Fruit fly (Drosophila melanogaster) whole organism, embryonic: Measurements from ENCODE around the gene Tom70.

Experiments used
- Ada2b ChIP-seq: fragments of 200-800 bp; sonication (Bioruptor generic); IDR thresholded peaks from 2 replicates; pipeline ENCODE4 v1.3.6; 2022; ENCODE audit warnings: missing biosample characterization, missing genetic modification characterization
- Antp ChIP-seq: fragments of 200-800 bp; sonication (Bioruptor generic); optimal IDR thresholded peaks from 3 replicates; lab custom pipeline; 2016; ENCODE audit warnings: missing biosample characterization, missing genetic modification characterization
- BEAF-32 ChIP-seq: fragments of 200-800 bp; sonication (Bioruptor generic); optimal IDR thresholded peaks from 3 replicates; lab custom pipeline; 2017; ENCODE audit warnings: missing biosample characterization, missing genetic modification characterization, mild to moderate bottlenecking, moderate library complexity, missing genetic modification reagents
- CG11504 ChIP-seq: fragments of 200-800 bp; sonication (Bioruptor generic); optimal IDR thresholded peaks from 3 replicates; lab custom pipeline; 2019; ENCODE audit warnings: missing biosample characterization, mild to moderate bottlenecking, missing genetic modification characterization, moderate library complexity
- CG12219 ChIP-seq: fragments of 200-800 bp; sonication (Bioruptor generic); optimal IDR thresholded peaks from 3 replicates; lab custom pipeline; 2018; ENCODE audit warnings: missing biosample characterization, mild to moderate bottlenecking, missing genetic modification characterization
- CG12391 ChIP-seq: fragments of 200-800 bp; sonication (Bioruptor generic); optimal IDR thresholded peaks from 3 replicates; lab custom pipeline; 2018; ENCODE audit warnings: missing biosample characterization, mild to moderate bottlenecking, missing genetic modification characterization, moderate library complexity
- CG12744 ChIP-seq: fragments of 200-800 bp; sonication (Bioruptor generic); optimal IDR thresholded peaks from 2 replicates; lab custom pipeline; 2016; ENCODE audit warnings: missing biosample characterization, missing genetic modification characterization
- CG15011 ChIP-seq: fragments of 200-800 bp; sonication (Bioruptor generic); optimal IDR thresholded peaks from 3 replicates; lab custom pipeline; 2018; ENCODE audit warnings: missing biosample characterization, mild to moderate bottlenecking, missing genetic modification characterization
- CG16863 ChIP-seq: fragments of 200-800 bp; sonication (Bioruptor generic); optimal IDR thresholded peaks from 3 replicates; lab custom pipeline; 2016; ENCODE audit warnings: missing biosample characterization, missing genetic modification characterization
- CG17359 ChIP-seq: fragments of 200-800 bp; sonication (Bioruptor generic); optimal IDR thresholded peaks from 3 replicates; lab custom pipeline; 2018; ENCODE audit warnings: missing biosample characterization, mild to moderate bottlenecking, missing genetic modification characterization, moderate library complexity
- CG17802 ChIP-seq: fragments of 200-800 bp; sonication (Bioruptor generic); optimal IDR thresholded peaks from 2 replicates; lab custom pipeline; 2018; ENCODE audit warnings: missing biosample characterization, mild to moderate bottlenecking, missing genetic modification characterization, moderate library complexity
- CG18599 ChIP-seq: fragments of 200-800 bp; sonication (Bioruptor generic); optimal IDR thresholded peaks from 3 replicates; lab custom pipeline; 2017; ENCODE audit warnings: missing biosample characterization, missing genetic modification characterization, mild to moderate bottlenecking, moderate library complexity, missing genetic modification reagents
- CG18764 ChIP-seq: fragments of 200-800 bp; sonication (Bioruptor generic); optimal IDR thresholded peaks from 3 replicates; lab custom pipeline; 2016; ENCODE audit warnings: missing biosample characterization, missing genetic modification characterization
- CG2678 ChIP-seq: fragments of 200-800 bp; sonication (Bioruptor generic); optimal IDR thresholded peaks from 3 replicates; lab custom pipeline; 2019; ENCODE audit warnings: missing biosample characterization, mild to moderate bottlenecking, missing genetic modification characterization, moderate library complexity
- CG3726 ChIP-seq: fragments of 200-800 bp; sonication (Bioruptor generic); IDR thresholded peaks from 3 replicates; pipeline ENCODE4, ENCODE4 v1.3.6; 2022; ENCODE audit warnings: missing biosample characterization, missing genetic modification characterization
- CG6683 ChIP-seq: fragments of 200-800 bp; sonication (Bioruptor generic); optimal IDR thresholded peaks from 2 replicates; lab custom pipeline; 2017; ENCODE audit warnings: missing biosample characterization, mild to moderate bottlenecking, missing genetic modification characterization, missing genetic modification reagents
- CG7928 ChIP-seq: fragments of 200-800 bp; sonication (Bioruptor generic); optimal IDR thresholded peaks from 2 replicates; lab custom pipeline; 2017; ENCODE audit warnings: missing biosample characterization, mild to moderate bottlenecking, missing genetic modification characterization
- CG8924 ChIP-seq: fragments of 200-800 bp; optimal IDR thresholded peaks from 3 replicates; lab custom pipeline; 2019; ENCODE audit warnings: missing biosample characterization, mild to moderate bottlenecking, missing genetic modification characterization, moderate library complexity
- CG9932 ChIP-seq: fragments of 200-800 bp; sonication (Bioruptor generic); IDR thresholded peaks from 2 replicates; pipeline ENCODE4 v1.3.6; 2022; ENCODE audit warnings: missing biosample characterization, missing genetic modification characterization
- CrebB ChIP-seq: fragments of 200-800 bp; sonication (Bioruptor generic); optimal IDR thresholded peaks from 3 replicates; lab custom pipeline; 2018; ENCODE audit warnings: missing biosample characterization, mild to moderate bottlenecking, missing genetic modification characterization
- Deaf1 ChIP-seq: fragments of 200-800 bp; optimal IDR thresholded peaks from 3 replicates; lab custom pipeline; 2019; ENCODE audit warnings: missing biosample characterization, mild to moderate bottlenecking, missing genetic modification characterization, moderate library complexity
- Dp ChIP-seq: fragments of 200-800 bp; sonication (Bioruptor generic); optimal IDR thresholded peaks from 2 replicates; lab custom pipeline; 2018; ENCODE audit warnings: missing biosample characterization, mild to moderate bottlenecking, missing genetic modification characterization, moderate library complexity
- ERR ChIP-seq: fragments of 200-800 bp; sonication (Bioruptor generic); optimal IDR thresholded peaks from 2 replicates; lab custom pipeline; 2016; ENCODE audit warnings: missing biosample characterization, missing genetic modification characterization
- Fer1 ChIP-seq: fragments of 200-800 bp; sonication (Bioruptor generic); optimal IDR thresholded peaks from 2 replicates; lab custom pipeline; 2017; ENCODE audit warnings: missing biosample characterization, mild to moderate bottlenecking, missing genetic modification characterization
- Fer3 ChIP-seq: fragments of 200-800 bp; sonication (Bioruptor generic); optimal IDR thresholded peaks from 2 replicates; lab custom pipeline; 2018; ENCODE audit warnings: missing biosample characterization, mild to moderate bottlenecking, missing genetic modification characterization, moderate library complexity
- Gug ChIP-seq: fragments of 200-800 bp; sonication (Bioruptor generic); IDR thresholded peaks from 4 replicates; pipeline ENCODE4 v1.3.6; 2022; ENCODE audit warnings: missing biosample characterization, missing genetic modification characterization
- HmgZ ChIP-seq: fragments of 200-800 bp; sonication (Bioruptor generic); optimal IDR thresholded peaks from 2 replicates; lab custom pipeline; 2018; ENCODE audit warnings: missing biosample characterization, mild to moderate bottlenecking, missing genetic modification characterization
- Myb ChIP-seq: fragments of 200-800 bp; sonication (Bioruptor generic); optimal IDR thresholded peaks from 2 replicates; lab custom pipeline; 2016; ENCODE audit warnings: missing biosample characterization, missing genetic modification characterization
- Nf-YA ChIP-seq: fragments of 200-800 bp; sonication (Bioruptor generic); IDR thresholded peaks from 2 replicates; pipeline ENCODE4 v1.3.6; 2022; ENCODE audit warnings: missing biosample characterization, missing genetic modification characterization
- Scr ChIP-seq: fragments of 200-800 bp; sonication (Bioruptor generic); IDR thresholded peaks from 2 replicates; pipeline ENCODE4 v1.3.6; 2022; ENCODE audit warnings: missing biosample characterization, missing genetic modification characterization; ENCODE audit not compliant: partially characterized antibody
- Sox100B ChIP-seq: fragments of 200-800 bp; sonication (Bioruptor generic); optimal IDR thresholded peaks from 3 replicates; lab custom pipeline; 2018; ENCODE audit warnings: missing biosample characterization, mild to moderate bottlenecking, missing genetic modification characterization
- Trl ChIP-seq, 3 experiments: fragments of >200 bp in 2 of 3; fragments of 200-800 bp in 1 of 3; sonication (Bioruptor generic) in 1 of 3; optimal IDR thresholded peaks; 2 replicates in 1 of 3; 3 replicates in 2 of 3; lab custom pipeline; 2016 to 2017; ENCODE audit warnings: missing biosample characterization in 1 of 3, missing genetic modification characterization in 1 of 3
- ac ChIP-seq: fragments of 200-800 bp; sonication (Bioruptor generic); optimal IDR thresholded peaks from 3 replicates; lab custom pipeline; 2017; ENCODE audit warnings: missing biosample characterization, mild to moderate bottlenecking, missing genetic modification characterization
- crc ChIP-seq: fragments of 200-800 bp; sonication (Bioruptor generic); optimal IDR thresholded peaks from 2 replicates; lab custom pipeline; 2016; ENCODE audit warnings: missing biosample characterization, missing genetic modification characterization
- dmrt11E ChIP-seq: fragments of 200-800 bp; sonication (Bioruptor generic); optimal IDR thresholded peaks from 3 replicates; lab custom pipeline; 2018; ENCODE audit warnings: missing biosample characterization, mild to moderate bottlenecking, missing genetic modification characterization, moderate library complexity
- grau ChIP-seq: fragments of 200-800 bp; optimal IDR thresholded peaks from 3 replicates; lab custom pipeline; 2019; ENCODE audit warnings: missing biosample characterization, mild to moderate bottlenecking, missing genetic modification characterization, moderate library complexity
- gro ChIP-seq: fragments of 200-800 bp; sonication (Bioruptor generic); optimal IDR thresholded peaks from 2 replicates; lab custom pipeline; 2016; ENCODE audit warnings: missing biosample characterization, missing genetic modification characterization
- h ChIP-seq: fragments of >200 bp; optimal IDR thresholded peaks from 2 replicates; lab custom pipeline; 2017
- hkb ChIP-seq, 2 experiments: fragments of 200-800 bp in 1 of 2; fragments of >200 bp in 1 of 2; sonication (Bioruptor generic) in 1 of 2; IDR thresholded peaks in 1 of 2; optimal IDR thresholded peaks in 1 of 2; 2 replicates each; pipeline versions ENCODE4 v1.3.6 to Lab custom; 2017 to 2022; ENCODE audit warnings: missing biosample characterization in 1 of 2, missing genetic modification characterization in 1 of 2
- hth ChIP-seq: fragments of >200 bp; optimal IDR thresholded peaks from 2 replicates; lab custom pipeline; 2017; ENCODE audit warnings: inconsistent platforms
- jigr1 ChIP-seq: fragments of 200-800 bp; sonication (Bioruptor generic); IDR thresholded peaks from 3 replicates; pipeline ENCODE4 v1.3.6; 2022; ENCODE audit warnings: missing biosample characterization, missing genetic modification characterization
- lab ChIP-seq: fragments of 200-800 bp; sonication (Bioruptor generic); optimal IDR thresholded peaks from 3 replicates; lab custom pipeline; 2017; ENCODE audit warnings: missing biosample characterization, missing genetic modification characterization, mild to moderate bottlenecking, moderate library complexity, missing genetic modification reagents
- lbe ChIP-seq: fragments of 200-800 bp; sonication (Bioruptor generic); optimal IDR thresholded peaks from 2 replicates; lab custom pipeline; 2016; ENCODE audit warnings: missing biosample characterization, mild to moderate bottlenecking, missing genetic modification characterization
- mirr ChIP-seq: fragments of 200-800 bp; sonication (Bioruptor generic); optimal IDR thresholded peaks from 3 replicates; lab custom pipeline; 2018; ENCODE audit warnings: missing biosample characterization, mild to moderate bottlenecking, missing genetic modification characterization
- nau ChIP-seq: fragments of 200-800 bp; sonication (Bioruptor generic); optimal IDR thresholded peaks from 3 replicates; lab custom pipeline; 2017; ENCODE audit warnings: missing biosample characterization, mild to moderate bottlenecking, missing genetic modification characterization, missing genetic modification reagents
- nerfin-1 ChIP-seq: fragments of 200-800 bp; sonication (Bioruptor generic); optimal IDR thresholded peaks from 3 replicates; lab custom pipeline; 2019; ENCODE audit warnings: missing biosample characterization, mild to moderate bottlenecking, missing genetic modification characterization, moderate library complexity
- pb ChIP-seq: fragments of 200-800 bp; sonication (Bioruptor generic); optimal IDR thresholded peaks from 3 replicates; lab custom pipeline; 2016; ENCODE audit warnings: missing biosample characterization, missing genetic modification characterization
- schlank ChIP-seq: fragments of 200-800 bp; sonication (Bioruptor generic); optimal IDR thresholded peaks from 2 replicates; lab custom pipeline; 2018; ENCODE audit warnings: missing biosample characterization, mild to moderate bottlenecking, missing genetic modification characterization
- sd ChIP-seq: fragments of 200-800 bp; sonication (Bioruptor generic); optimal IDR thresholded peaks from 3 replicates; lab custom pipeline; 2018; ENCODE audit warnings: missing biosample characterization, mild to moderate bottlenecking, missing genetic modification characterization, moderate library complexity
- zf30C ChIP-seq: fragments of 200-800 bp; sonication (Bioruptor generic); optimal IDR thresholded peaks from 3 replicates; lab custom pipeline; 2018; ENCODE audit warnings: missing biosample characterization, mild to moderate bottlenecking, missing genetic modification characterization

Tom70 gene

dm6 chr2L:12007331-12007791, 30.9 kb downstream of the Tom70 start (continued):
- no peak for TF ChIP-seq lbe (GFP tag; lab: Kevin White, UChicago)
- peak; percentile 42 for TF ChIP-seq CG17359 (tag; lab: Kevin White, UChicago)
- TF ChIP-seq CG9932 (GFP tag; lab: Robert Waterston, UW) = no peak
- TF ChIP-seq Gug = 0 out of 4 replicates have a peak, but pooled peaks have one; percentile 15
- TF ChIP-seq dmrt11E (tag; lab: Kevin White, UChicago) = peak; percentile 21
- TF ChIP-seq nau = peak; percentile 84
- TF ChIP-seq CG7928 (GFP tag; lab: Kevin White, UChicago) = peak; percentile 36
- peak; percentile 57 for TF ChIP-seq hkb (optimal IDR thresholded peaks at IDR 0.05; lab: Kevin White, UChicago)
- TF ChIP-seq hkb (GFP tag; IDR thresholded peaks at IDR 0.05; lab: Robert Waterston, UW) = no peak
- peak; percentile 5 for TF ChIP-seq Antp (GFP tag; lab: Kevin White, UChicago)
- peak; percentile 24 for TF ChIP-seq CG12391 (tag; lab: Kevin White, UChicago)
- no peak for TF ChIP-seq Ada2b (GFP tag; lab: Robert Waterston, UW)
- TF ChIP-seq Dp (GFP tag; lab: Kevin White, UChicago) = peak; percentile 76
- no peak for TF ChIP-seq CG15011
- TF ChIP-seq CG18599 (GFP tag; lab: Kevin White, UChicago) = peak; percentile 58
- TF ChIP-seq CG6683 (GFP tag; lab: Kevin White, UChicago) = no peak
- TF ChIP-seq ac (GFP tag; lab: Kevin White, UChicago) = peak; percentile 81
- TF ChIP-seq lab = peak; percentile 83
- TF ChIP-seq jigr1 (GFP tag; lab: Robert Waterston, UW) = no peak
- peak; percentile 87 for TF ChIP-seq pb (GFP tag; lab: Kevin White, UChicago)
- TF ChIP-seq Sox100B (GFP tag; lab: Kevin White, UChicago) = peak; percentile 35
- TF ChIP-seq nerfin-1 (tag; lab: Kevin White, UChicago) = peak; percentile 88
- no peak for TF ChIP-seq schlank (tag; lab: Kevin White, UChicago)
- TF ChIP-seq Fer1 (GFP tag; lab: Kevin White, UChicago) = peak; percentile 79
- peak; percentile 80 for TF ChIP-seq mirr (GFP tag; lab: Kevin White, UChicago)
- TF ChIP-seq crc (GFP tag; lab: Kevin White, UChicago) = no peak
- TF ChIP-seq gro = peak; percentile 85
- peak; percentile 55 for TF ChIP-seq grau (tag; lab: Kevin White, UChicago)
- peak; percentile 14 for TF ChIP-seq zf30C
- TF ChIP-seq Scr (GFP tag; lab: Robert Waterston, UW) = no peak
- TF ChIP-seq CG18764 (GFP tag; lab: Kevin White, UChicago) = peak; percentile 56
- peak; percentile 84 for TF ChIP-seq CG11504 (tag; lab: Kevin White, UChicago)
- peak; percentile 85 for TF ChIP-seq CG12219 (GFP tag; lab: Kevin White, UChicago)
- peak; percentile 74 for TF ChIP-seq CrebB (tag; lab: Kevin White, UChicago)
- no peak for TF ChIP-seq CG3726 (GFP tag; lab: Robert Waterston, UW)
- TF ChIP-seq Nf-YA (GFP tag; lab: Robert Waterston, UW) = no peak
- TF ChIP-seq hth (lab: Kevin White, UChicago) = no peak
- peak; percentile 25 for TF ChIP-seq h (lab: Kevin White, UChicago)
- peak; percentile 32 for TF ChIP-seq CG8924
- no peak for TF ChIP-seq CG16863
- TF ChIP-seq Myb (GFP tag; lab: Kevin White, UChicago) = peak; percentile 89
- TF ChIP-seq CG17802 (tag; lab: Kevin White, UChicago) = no peak
- TF ChIP-seq ERR = peak; percentile 66
- peak; percentile 92 for TF ChIP-seq Deaf1 (tag; lab: Kevin White, UChicago)
- peak; percentile 24 for TF ChIP-seq Fer3 (tag; lab: Kevin White, UChicago)
- TF ChIP-seq sd (tag; lab: Kevin White, UChicago) = peak; percentile 100
- TF ChIP-seq HmgZ (tag; lab: Kevin White, UChicago) = peak; percentile 93
- TF ChIP-seq BEAF-32 (GFP tag; lab: Kevin White, UChicago) = peak; percentile 11
- TF ChIP-seq CG2678 (tag; lab: Kevin White, UChicago) = peak; percentile 41
- no peak for TF ChIP-seq Trl (optimal IDR thresholded peaks at IDR 0.05; lab: Kevin White, UChicago)
- no peak for TF ChIP-seq Trl (GFP tag; optimal IDR thresholded peaks at IDR 0.05; lab: Kevin White, UChicago)
- TF ChIP-seq CG12744 (GFP tag; lab: Kevin White, UChicago) = peak; percentile 34
